Worm (Caenorhabditis elegans) whole organism, L3 larva: ENCODE measurements around the gene pix-1.
A peak's percentile ranks its signal among the peaks of the same experiment; 100 is the strongest.

Experiments
- R02D3.7 ChIP-seq: fragments of 150-350 bp; optimal IDR thresholded peaks from 2 replicates; lab custom pipeline; 2014; ENCODE audit warnings: missing biosample characterization, missing genetic modification characterization
- ZK546.5 ChIP-seq: sonication (generic microtip); optimal IDR thresholded peaks from 2 replicates; lab custom pipeline; 2017; ENCODE audit warnings: missing biosample characterization, missing genetic modification characterization
- aly-2 ChIP-seq: fragments of 150-350 bp; optimal IDR thresholded peaks from 2 replicates; lab custom pipeline; 2014; ENCODE audit warnings: missing biosample characterization, missing genetic modification characterization
- ama-1 ChIP-seq: fragments of 150-350 bp; optimal IDR thresholded peaks from 2 replicates; lab custom pipeline; 2018
- ceh-16 ChIP-seq: sonication (generic microtip); optimal IDR thresholded peaks from 2 replicates; lab custom pipeline; 2017; ENCODE audit warnings: missing biosample characterization, missing genetic modification characterization
- ceh-28 ChIP-seq: fragments of 150-350 bp; optimal IDR thresholded peaks from 2 replicates; lab custom pipeline; 2014; ENCODE audit warnings: missing biosample characterization, missing genetic modification reagents, missing genetic modification characterization
- ceh-82 ChIP-seq: fragments of 150-350 bp; optimal IDR thresholded peaks from 2 replicates; lab custom pipeline; 2014; ENCODE audit warnings: missing biosample characterization, missing genetic modification characterization
- egl-27 ChIP-seq: sonication (generic microtip); optimal IDR thresholded peaks from 4 replicates; lab custom pipeline; 2017; ENCODE audit warnings: missing biosample characterization, missing genetic modification reagents, missing genetic modification characterization
- egl-5 ChIP-seq: fragments of 150-350 bp; optimal IDR thresholded peaks from 2 replicates; lab custom pipeline; 2017; ENCODE audit warnings: missing biosample characterization, missing genetic modification reagents, missing genetic modification characterization, inconsistent platforms
- elt-2 ChIP-seq: sonication (generic microtip); optimal IDR thresholded peaks from 2 replicates; lab custom pipeline; 2016; ENCODE audit warnings: missing genetic modification reagents, mild to moderate bottlenecking, missing genetic modification characterization, missing compliant biosample characterization
- elt-3 ChIP-seq, 3 experiments: fragments of 150-350 bp in 1 of 3; sonication (generic microtip) in 2 of 3; optimal IDR thresholded peaks; 2 replicates in 2 of 3; 4 replicates in 1 of 3; lab custom pipeline; 2014 to 2017; ENCODE audit warnings: missing biosample characterization in 3 of 3, missing genetic modification characterization in 3 of 3
- eor-1 ChIP-seq, 2 experiments: fragments of 150-350 bp; optimal IDR thresholded peaks; 2 replicates each; lab custom pipeline; 2014 to 2018; ENCODE audit warnings: missing biosample characterization in 2 of 2, missing genetic modification characterization in 2 of 2
- fkh-10 ChIP-seq: sonication (generic microtip); optimal IDR thresholded peaks from 2 replicates; lab custom pipeline; 2017; ENCODE audit warnings: missing biosample characterization, missing genetic modification reagents, missing genetic modification characterization
- fkh-2 ChIP-seq: fragments of 150-350 bp; optimal IDR thresholded peaks from 2 replicates; lab custom pipeline; 2014; ENCODE audit warnings: missing biosample characterization, missing genetic modification reagents, missing genetic modification characterization
- fos-1 ChIP-seq: fragments of 150-350 bp; optimal IDR thresholded peaks from 2 replicates; lab custom pipeline; 2014; ENCODE audit warnings: missing biosample characterization, missing genetic modification characterization
- jun-1 ChIP-seq: fragments of 150-350 bp; optimal IDR thresholded peaks from 2 replicates; lab custom pipeline; 2014; ENCODE audit warnings: missing biosample characterization, missing genetic modification reagents, missing genetic modification characterization
- lin-15B ChIP-seq: fragments of 150-350 bp; optimal IDR thresholded peaks from 2 replicates; lab custom pipeline; 2014; ENCODE audit warnings: missing biosample characterization, missing genetic modification characterization
- lsy-12 ChIP-seq: sonication (generic microtip); optimal IDR thresholded peaks from 2 replicates; lab custom pipeline; 2016; ENCODE audit warnings: mild to moderate bottlenecking, missing genetic modification characterization, missing compliant biosample characterization
- mdl-1 ChIP-seq: fragments of 150-350 bp; optimal IDR thresholded peaks from 2 replicates; lab custom pipeline; 2014; ENCODE audit warnings: missing biosample characterization, missing genetic modification characterization
- nfya-1 ChIP-seq: sonication (generic microtip); optimal IDR thresholded peaks from 2 replicates; lab custom pipeline; 2017; ENCODE audit warnings: missing genetic modification characterization, mild to moderate bottlenecking, missing compliant biosample characterization, antibody characterized with exemption, moderate library complexity; ENCODE audit not compliant: insufficient read depth
- nhr-11 ChIP-seq: fragments of 150-350 bp; optimal IDR thresholded peaks from 2 replicates; lab custom pipeline; 2014; ENCODE audit warnings: missing biosample characterization, missing genetic modification characterization
- nhr-23 ChIP-seq: fragments of 150-350 bp; optimal IDR thresholded peaks from 2 replicates; lab custom pipeline; 2014; ENCODE audit warnings: missing biosample characterization, missing genetic modification reagents, missing genetic modification characterization
- nhr-25 ChIP-seq: sonication (generic microtip); optimal IDR thresholded peaks from 2 replicates; lab custom pipeline; 2017; ENCODE audit warnings: missing biosample characterization, missing genetic modification characterization
- nhr-43 ChIP-seq: sonication (generic microtip); optimal IDR thresholded peaks from 2 replicates; lab custom pipeline; 2016; ENCODE audit warnings: mild to moderate bottlenecking, missing genetic modification characterization, missing compliant biosample characterization; ENCODE audit not compliant: poor library complexity, severe bottlenecking
- nhr-67 ChIP-seq: fragments of 150-350 bp; optimal IDR thresholded peaks from 2 replicates; lab custom pipeline; 2014; ENCODE audit warnings: missing biosample characterization, missing genetic modification characterization
- nhr-77 ChIP-seq: fragments of 150-350 bp; optimal IDR thresholded peaks from 2 replicates; lab custom pipeline; 2014; ENCODE audit warnings: missing biosample characterization, missing genetic modification characterization
- pha-4 ChIP-seq: fragments of 150-350 bp; optimal IDR thresholded peaks from 2 replicates; lab custom pipeline; 2014; ENCODE audit warnings: missing biosample characterization, missing genetic modification reagents, missing genetic modification characterization
- pqm-1 ChIP-seq: fragments of 150-350 bp; optimal IDR thresholded peaks from 2 replicates; lab custom pipeline; 2017; ENCODE audit warnings: missing biosample characterization, missing genetic modification characterization, inconsistent platforms
- sea-2 ChIP-seq: fragments of 150-350 bp; sonication (generic microtip); optimal IDR thresholded peaks from 4 replicates; lab custom pipeline; 2014; ENCODE audit warnings: missing biosample characterization, missing genetic modification reagents, missing genetic modification characterization
- skn-1 ChIP-seq: fragments of 150-350 bp; optimal IDR thresholded peaks from 2 replicates; lab custom pipeline; 2014; ENCODE audit warnings: missing biosample characterization, missing genetic modification characterization
- snpc-4 ChIP-seq: fragments of 150-350 bp; optimal IDR thresholded peaks from 2 replicates; lab custom pipeline; 2014; ENCODE audit warnings: missing biosample characterization, missing genetic modification characterization
- unc-39 ChIP-seq: sonication (generic microtip); optimal IDR thresholded peaks from 4 replicates; lab custom pipeline; 2017; ENCODE audit warnings: missing biosample characterization, missing genetic modification characterization

pix-1 gene

ce11 chrX:13712992-13713391, 14.1 kb upstream of the pix-1 start:
- TF ChIP-seq ceh-82 (no peak), pqm-1 (tag; lab: Kevin White, UChicago) (no peak), egl-5 (tag; lab: Kevin White, UChicago) (peak; percentile 13)

- TF ChIP-seq nhr-43 (tag; lab: Kevin White, UChicago) (no peak), jun-1 (tag; lab: Kevin White, UChicago) (no peak), lin-15B (tag; lab: Kevin White, UChicago) (no peak), fkh-2 (tag; lab: Kevin White, UChicago) (no peak), aly-2 (no peak), nhr-25 (tag; lab: Kevin White, UChicago) (no peak), ceh-28 (tag; lab: Kevin White, UChicago) (no peak)
- TF ChIP-seq, all 47 proteins: peak for 0
Observed at ce11 chrX:13713857-13714256, 13.2 kb upstream of the pix-1 start, which contains the start of gene K11E4.1. TSS of gene K11E4.1 (plus strand) at chrX:13714157.

- peak; percentile 11 for TF ChIP-seq elt-2 (tag; lab: Kevin White, UChicago)
- TF ChIP-seq fos-1 (tag; lab: Kevin White, UChicago) = no peak
Observed at ce11 chrX:13714710-13715109, 12.4 kb upstream of the pix-1 start.

- TF ChIP-seq nhr-67 (tag; lab: Kevin White, UChicago) = no peak
- TF ChIP-seq sea-2 (GFP tag; lab: Kevin White, UChicago) = no peak
- TF ChIP-seq fkh-10 (GFP tag; lab: Kevin White, UChicago) = no peak
- no peak for TF ChIP-seq fkh-2 (tag; lab: Kevin White, UChicago)
- TF ChIP-seq pqm-1 (tag; lab: Kevin White, UChicago) = peak; percentile 6
- peak; percentile 45 for TF ChIP-seq nhr-43 (tag; lab: Kevin White, UChicago)
- no peak for TF ChIP-seq elt-3 (tag; optimal IDR thresholded peaks at IDR 0.05; lab: Kevin White, UChicago)
- TF ChIP-seq skn-1 (tag; lab: Kevin White, UChicago) = no peak
- TF ChIP-seq R02D3.7 (tag; lab: Kevin White, UChicago) = no peak
- no peak for TF ChIP-seq unc-39 (tag; lab: Kevin White, UChicago)
- peak; percentile 38 for TF ChIP-seq elt-2 (tag; lab: Kevin White, UChicago)
- no peak for TF ChIP-seq ZK546.5
- peak; percentile 8 for TF ChIP-seq pha-4 (tag; lab: Kevin White, UChicago)
- TF ChIP-seq lsy-12 = no peak
Observed at ce11 chrX:13716313-13716712, 10.8 kb upstream of the pix-1 start.

- TF ChIP-seq unc-39 (tag; lab: Kevin White, UChicago) (no peak), mdl-1 (tag; lab: Kevin White, UChicago) (no peak), egl-27 (no peak), pha-4 (tag; lab: Kevin White, UChicago) (peak; percentile 10), lsy-12 (no peak), elt-2 (tag; lab: Kevin White, UChicago) (peak; percentile 19), nfya-1 (tag; lab: Kevin White, UChicago) (peak; percentile 2)
Observed at ce11 chrX:13717053-13717671, 9.9 kb upstream of the pix-1 start, which contains the start of gene shc-3. TSS of gene shc-3 (plus strand) at chrX:13717536.

- no peak for TF ChIP-seq jun-1 (tag; lab: Kevin White, UChicago)
- no peak for TF ChIP-seq ceh-82
Observed at ce11 chrX:13722821-13723220, 4.3 kb upstream of the pix-1 start, which contains the start of gene poml-1. TSS of gene poml-1 (minus strand) at chrX:13722921.

- TF ChIP-seq nhr-43 (tag; lab: Kevin White, UChicago) (no peak), ZK546.5 (no peak), nhr-25 (tag; lab: Kevin White, UChicago) (no peak), ceh-28 (tag; lab: Kevin White, UChicago) (no peak), ama-1 (lab: Kevin White, UChicago) (no peak), pqm-1 (tag; lab: Kevin White, UChicago) (no peak), ceh-82 (no peak), eor-1 (tag; optimal IDR thresholded peaks at IDR 0.05; lab: Kevin White, UChicago) (no peak), nhr-23 (tag; lab: Kevin White, UChicago) (no peak), unc-39 (tag; lab: Kevin White, UChicago) (no peak), snpc-4 (tag; lab: Kevin White, UChicago) (no peak), pha-4 (tag; lab: Kevin White, UChicago) (no peak), nhr-11 (no peak), nhr-77 (tag; lab: Kevin White, UChicago) (no peak), jun-1 (tag; lab: Kevin White, UChicago) (no peak), ceh-16 (tag; lab: Kevin White, UChicago) (no peak), nhr-67 (tag; lab: Kevin White, UChicago) (no peak)
Observed at ce11 chrX:13724364-13724763, 2.7 kb upstream of the pix-1 start, which contains the start of gene K11E4.6. TSS of gene K11E4.6 (plus strand) at chrX:13724664.
